Worm (Caenorhabditis elegans): ENCODE data around the gene tcer-1.

ce11 chrII:7072315-7072589 lies 22.4 kb upstream of the tcer-1 start, which contains the start of gene kars-1:
- TF ChIP-seq fkh-10 (GFP tag; optimal IDR thresholded peaks at IDR 0.05) (no peak), dve-1 (tag; optimal IDR thresholded peaks at IDR 0.05) (no peak), lin-11 (tag; optimal IDR thresholded peaks at IDR 0.05) (no peak), unc-86 (tag; optimal IDR thresholded peaks at IDR 0.05) (no peak), ama-1 (optimal IDR thresholded peaks at IDR 0.05) (no peak), tbx-2 (tag; optimal IDR thresholded peaks at IDR 0.05) (no peak), ref-2 (tag; optimal IDR thresholded peaks at IDR 0.05) (no peak)

Measured in whole organism, late embryonic.